Worm (Caenorhabditis elegans) whole organism, L4/young adult: Measurements from ENCODE around the gene Y25C1A.7.

ENCODE experiments used
- W03F9.2 ChIP-seq: fragments of 150-350 bp; optimal IDR thresholded peaks from 2 replicates; lab custom pipeline; 2014; ENCODE audit warnings: missing biosample characterization, missing genetic modification characterization
- dao-5 ChIP-seq: sonication (generic microtip); optimal IDR thresholded peaks from 2 replicates; lab custom pipeline; 2016; ENCODE audit warnings: missing genotype, missing genetic modification characterization, moderate library complexity, missing compliant biosample characterization
- him-1 ChIP-seq: sonication (generic microtip); optimal IDR thresholded peaks from 2 replicates; lab custom pipeline; 2016; ENCODE audit warnings: missing genotype, missing genetic modification reagents, missing genetic modification characterization, missing compliant biosample characterization

- TF ChIP-seq dao-5 (tag; lab: Kevin White, UChicago) (no peak), him-1 (tag; lab: Kevin White, UChicago) (no peak), W03F9.2 (no peak)
These were observed 14.5 kb downstream of the Y25C1A.7 start, which contains the start of gene lin-8 for ce11 chrII:3056266-3056872.
